Worm (Caenorhabditis elegans): ENCODE results near the gene sdz-32.

DNA sequence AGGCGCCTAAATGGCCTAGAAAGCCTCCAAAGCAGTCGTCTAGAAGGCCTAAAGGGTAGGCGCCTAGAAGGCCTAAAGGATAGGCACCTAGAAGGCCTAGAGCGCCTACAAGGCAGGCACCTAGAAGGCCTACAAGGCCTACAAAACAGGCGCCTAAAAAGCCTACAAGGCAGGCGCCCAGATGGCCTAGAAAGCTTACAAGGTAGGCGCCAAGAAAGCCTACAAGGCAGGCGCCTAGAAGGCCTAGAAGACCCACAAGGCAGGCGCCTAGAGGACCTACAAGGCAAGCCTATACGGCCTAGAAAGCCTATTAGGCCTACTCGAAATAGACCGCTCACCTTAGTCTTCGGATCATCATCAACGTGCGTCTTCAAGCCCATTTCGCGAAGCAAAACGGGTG lies 28.2 kb downstream of the sdz-32 start:
- no peak for TF ChIP-seq tbx-2 (tag; optimal IDR thresholded peaks at IDR 0.05)
- no peak for TF ChIP-seq R02D3.7 (tag; optimal IDR thresholded peaks at IDR 0.05)
- no peak for TF ChIP-seq nhr-11 (tag; optimal IDR thresholded peaks at IDR 0.05)
- no peak for TF ChIP-seq snpc-4 (tag; optimal IDR thresholded peaks at IDR 0.05)
- no peak for TF ChIP-seq nhr-12 (tag; optimal IDR thresholded peaks at IDR 0.05)
- no peak for TF ChIP-seq ztf-11 (tag; optimal IDR thresholded peaks at IDR 0.05)
- TF ChIP-seq mdl-1 (tag; optimal IDR thresholded peaks at IDR 0.05), result no peak
- no peak for TF ChIP-seq elt-1 (tag; optimal IDR thresholded peaks at IDR 0.05)
- no peak for TF ChIP-seq egl-27 (tag; optimal IDR thresholded peaks at IDR 0.05)
- TF ChIP-seq pqm-1 (tag; optimal IDR thresholded peaks at IDR 0.05), result no peak
- TF ChIP-seq ama-1 (optimal IDR thresholded peaks at IDR 0.05), result no peak
- no peak for TF ChIP-seq nhr-28 (tag; optimal IDR thresholded peaks at IDR 0.05)

Measured in whole organism, L3 larva.